Worm (Caenorhabditis elegans) whole organism, young adult: ENCODE data around the gene sri-36.
"Not testable (repeated sequence)": the region's sequence is repeated elsewhere in the genome, so short reads cannot be mapped to it uniquely, and the experiment has no call there.

Experiments used
- B0261.1 ChIP-seq: sonication (generic microtip); optimal IDR thresholded peaks from 2 replicates; lab custom pipeline; 2016; ENCODE audit warnings: mild to moderate bottlenecking, missing genetic modification characterization, moderate library complexity, missing compliant biosample characterization
- B0336.3 ChIP-seq: fragments of 200-800 bp; sonication (Bioruptor generic); IDR thresholded peaks from 2 replicates; pipeline ENCODE4 v1.3.6; 2022; ENCODE audit warnings: missing genetic modification characterization, missing compliant biosample characterization
- F23B12.7 ChIP-seq: sonication (generic microtip); optimal IDR thresholded peaks from 2 replicates; lab custom pipeline; 2017; ENCODE audit warnings: missing genetic modification characterization, mild to moderate bottlenecking, missing compliant biosample characterization, antibody characterized with exemption, moderate library complexity; ENCODE audit not compliant: insufficient read depth
- F57A8.1 ChIP-seq: fragments of 200-800 bp; sonication (Bioruptor generic); optimal IDR thresholded peaks from 2 replicates; lab custom pipeline; 2018; ENCODE audit warnings: mild to moderate bottlenecking, missing genetic modification characterization, moderate library complexity, missing compliant biosample characterization
- F57C9.4 ChIP-seq: sonication (generic microtip); optimal IDR thresholded peaks from 2 replicates; lab custom pipeline; 2017; ENCODE audit warnings: mild to moderate bottlenecking, missing genetic modification characterization, missing compliant biosample characterization
- Y53G8AR.9 ChIP-seq: fragments of 200-800 bp; sonication (Bioruptor generic); conservative IDR thresholded peaks from 2 replicates; pipeline ENCODE4 v1.3.6; 2022; ENCODE audit warnings: missing genetic modification reagents, missing genetic modification characterization, missing compliant biosample characterization
- Y79H2A.3 ChIP-seq: fragments of 200-800 bp; sonication (Bioruptor generic); conservative IDR thresholded peaks from 2 replicates; pipeline ENCODE4 v1.3.6; 2022; ENCODE audit warnings: missing genetic modification reagents, missing genetic modification characterization, missing compliant biosample characterization
- ZK185.1 ChIP-seq: sonication (generic microtip); optimal IDR thresholded peaks from 2 replicates; lab custom pipeline; 2016; ENCODE audit warnings: mild to moderate bottlenecking, missing genetic modification characterization, missing compliant biosample characterization; ENCODE audit not compliant: poor library complexity, severe bottlenecking
- atf-7 ChIP-seq: sonication (generic microtip); optimal IDR thresholded peaks from 2 replicates; lab custom pipeline; 2017; ENCODE audit warnings: mild to moderate bottlenecking, missing genetic modification characterization, missing compliant biosample characterization
- attf-3 ChIP-seq: fragments of 200-800 bp; sonication (Bioruptor generic); conservative IDR thresholded peaks from 2 replicates; pipeline ENCODE4 v1.3.6; 2022; ENCODE audit warnings: missing genetic modification reagents, missing genetic modification characterization, missing compliant biosample characterization
- attf-5 ChIP-seq: fragments of 200-800 bp; sonication (Bioruptor generic); optimal IDR thresholded peaks from 2 replicates; lab custom pipeline; 2018; ENCODE audit warnings: mild to moderate bottlenecking, missing genetic modification characterization, missing compliant biosample characterization
- bed-1 ChIP-seq: fragments of 200-800 bp; sonication (Bioruptor generic); IDR thresholded peaks from 2 replicates; pipeline ENCODE4 v1.3.6; 2022; ENCODE audit warnings: missing genetic modification reagents, missing genetic modification characterization, missing compliant biosample characterization
- cebp-1 ChIP-seq, 2 experiments: fragments of 200-800 bp in 1 of 2; sonication (Bioruptor generic) in 1 of 2; sonication (generic microtip) in 1 of 2; IDR thresholded peaks in 1 of 2; optimal IDR thresholded peaks in 1 of 2; 2 replicates each; pipeline versions ENCODE4 v1.3.6 to Lab custom; 2017 to 2022; ENCODE audit warnings: missing compliant biosample characterization in 2 of 2, missing genetic modification characterization in 2 of 2, mild to moderate bottlenecking in 1 of 2, missing genetic modification reagents in 1 of 2, moderate library complexity in 1 of 2
- die-1 ChIP-seq: sonication (generic microtip); optimal IDR thresholded peaks from 2 replicates; lab custom pipeline; 2016; ENCODE audit warnings: missing genotype, mild to moderate bottlenecking, missing genetic modification characterization, missing compliant biosample characterization
- dpff-1 ChIP-seq: sonication (generic microtip); optimal IDR thresholded peaks from 2 replicates; lab custom pipeline; 2017; ENCODE audit warnings: mild to moderate bottlenecking, missing genetic modification characterization, missing compliant biosample characterization
- hlh-12 ChIP-seq: sonication (generic microtip); optimal IDR thresholded peaks from 2 replicates; lab custom pipeline; 2016; ENCODE audit warnings: missing genetic modification characterization, missing compliant biosample characterization
- hmg-20 ChIP-seq: fragments of 200-800 bp; sonication (Bioruptor generic); IDR thresholded peaks from 2 replicates; pipeline ENCODE4 v1.3.6; 2022; ENCODE audit warnings: missing genetic modification reagents, missing genetic modification characterization, missing compliant biosample characterization
- let-607 ChIP-seq, 2 experiments: fragments of 200-800 bp in 1 of 2; sonication (Bioruptor generic) in 1 of 2; sonication (generic microtip) in 1 of 2; optimal IDR thresholded peaks; 2 replicates each; lab custom pipeline; 2016 to 2018; ENCODE audit warnings: mild to moderate bottlenecking in 2 of 2, missing compliant biosample characterization in 2 of 2, missing genetic modification characterization in 2 of 2, moderate library complexity in 2 of 2, missing genotype in 1 of 2
- lir-1 ChIP-seq: fragments of 200-800 bp; sonication (Bioruptor generic); conservative IDR thresholded peaks from 2 replicates; pipeline ENCODE4 v1.3.6; 2022; ENCODE audit warnings: missing genetic modification reagents, missing genetic modification characterization, missing compliant biosample characterization
- lsl-1 ChIP-seq: fragments of 200-800 bp; sonication (Bioruptor generic); optimal IDR thresholded peaks from 2 replicates; lab custom pipeline; 2018; ENCODE audit warnings: mild to moderate bottlenecking, missing genetic modification characterization, moderate library complexity, missing compliant biosample characterization
- nfya-2 ChIP-seq: fragments of 200-800 bp; sonication (Bioruptor generic); IDR thresholded peaks from 2 replicates; pipeline ENCODE4 v1.3.6; 2022; ENCODE audit warnings: missing genetic modification reagents, missing genetic modification characterization, missing compliant biosample characterization
- nhr-120 ChIP-seq: fragments of 200-800 bp; sonication (Bioruptor generic); IDR thresholded peaks from 2 replicates; pipeline ENCODE4 v1.3.6; 2022; ENCODE audit warnings: missing genetic modification characterization, missing compliant biosample characterization
- nhr-27 ChIP-seq: fragments of 200-800 bp; sonication (Bioruptor generic); optimal IDR thresholded peaks from 2 replicates; lab custom pipeline; 2018; ENCODE audit warnings: mild to moderate bottlenecking, missing genetic modification characterization, moderate library complexity, missing compliant biosample characterization
- nhr-80 ChIP-seq: sonication (generic microtip); optimal IDR thresholded peaks from 2 replicates; lab custom pipeline; 2016; ENCODE audit warnings: missing genetic modification characterization, missing compliant biosample characterization
- snpc-1.3 ChIP-seq: sonication (generic microtip); optimal IDR thresholded peaks from 2 replicates; lab custom pipeline; 2017; ENCODE audit warnings: missing genetic modification characterization, mild to moderate bottlenecking, missing compliant biosample characterization, antibody characterized with exemption, moderate library complexity, missing genotype, missing genetic modification reagents; ENCODE audit not compliant: insufficient read depth
- snpc-3.4 ChIP-seq: sonication (generic microtip); optimal IDR thresholded peaks from 2 replicates; lab custom pipeline; 2017; ENCODE audit warnings: missing genetic modification characterization, mild to moderate bottlenecking, missing compliant biosample characterization, antibody characterized with exemption, moderate library complexity, missing genotype, missing genetic modification reagents
- sptf-2 ChIP-seq: fragments of 200-800 bp; sonication (Bioruptor generic); optimal IDR thresholded peaks from 2 replicates; lab custom pipeline; 2018; ENCODE audit warnings: mild to moderate bottlenecking, missing genetic modification characterization, missing compliant biosample characterization
- tbp1 ChIP-seq: fragments of 200-800 bp; sonication (Bioruptor generic); optimal IDR thresholded peaks from 2 replicates; lab custom pipeline; 2018; ENCODE audit warnings: mild to moderate bottlenecking, missing genetic modification characterization, missing compliant biosample characterization
- unc-62 ChIP-seq: fragments of 150-350 bp; optimal IDR thresholded peaks from 2 replicates; lab custom pipeline; 2014; ENCODE audit warnings: missing biosample characterization, missing genetic modification reagents, missing genetic modification characterization
- ztf-22 ChIP-seq: fragments of 200-800 bp; sonication (Bioruptor generic); optimal IDR thresholded peaks from 2 replicates; lab custom pipeline; 2018; ENCODE audit warnings: mild to moderate bottlenecking, missing genetic modification characterization, moderate library complexity, missing compliant biosample characterization
- ztf-25 ChIP-seq: fragments of 200-800 bp; sonication (Bioruptor generic); IDR thresholded peaks from 2 replicates; pipeline ENCODE4 v1.3.6; 2022; ENCODE audit warnings: missing genetic modification reagents, missing genetic modification characterization, missing compliant biosample characterization

sri-36 gene

ce11 chrII:2600176-2600575, 14.8 kb upstream of the sri-36 start, which contains the start of gene F33H12.1:
TSS of gene F33H12.1 (plus strand) at chrII:2600476.
- not testable (repeated sequence) for TF ChIP-seq ztf-25 (GFP tag; lab: Robert Waterston, UW); attf-5 (GFP tag; lab: Kevin White, UChicago); lir-1 (GFP tag; lab: Robert Waterston, UW)

- peak; percentile 38; the same call in 1 of the 2 replicates for TF ChIP-seq cebp-1 (GFP tag; IDR thresholded peaks at IDR 0.05; lab: Robert Waterston, UW)
- TF ChIP-seq cebp-1 (tag; optimal IDR thresholded peaks at IDR 0.05; lab: Kevin White, UChicago): peak; percentile 83
- no peak for TF ChIP-seq F23B12.7 (tag; lab: Kevin White, UChicago)
- peak; percentile 94 for TF ChIP-seq atf-7 (tag; lab: Kevin White, UChicago)
- peak; percentile 62 for TF ChIP-seq nhr-80
These were observed 1.6 kb upstream of the sri-36 start, which contains the start of the genes F33H12.7 and sri-39 for ce11 chrII:2586861-2587554. TSS of gene F33H12.7 (minus strand) at chrII:2586911. TSS of gene sri-39 (plus strand) at chrII:2587504.

ce11 chrII:2583044-2583443, 2.3 kb downstream of the sri-36 start, which contains the start of gene sri-74:
TSS of gene sri-74 (minus strand) at chrII:2583144.
- TF ChIP-seq unc-62 (GFP tag; lab: Kevin White, UChicago): no peak
- no peak for TF ChIP-seq die-1 (tag; lab: Kevin White, UChicago)
- TF ChIP-seq tbp1 (GFP tag; lab: Kevin White, UChicago): no peak
- TF ChIP-seq nfya-2: no peak
- no peak for TF ChIP-seq hlh-12
- TF ChIP-seq dpff-1 (tag; lab: Kevin White, UChicago): no peak
- no peak for TF ChIP-seq let-607 (tag; optimal IDR thresholded peaks at IDR 0.05; lab: Kevin White, UChicago)
- TF ChIP-seq snpc-3.4: no peak
- TF ChIP-seq Y79H2A.3 (GFP tag; lab: Robert Waterston, UW): no peak
- no peak for TF ChIP-seq sptf-2 (GFP tag; lab: Kevin White, UChicago)
- TF ChIP-seq B0261.1 (tag; lab: Kevin White, UChicago): no peak
- TF ChIP-seq nhr-120 (GFP tag; lab: Robert Waterston, UW): no peak
- no peak for TF ChIP-seq nhr-27
- TF ChIP-seq bed-1 (GFP tag; lab: Robert Waterston, UW): no peak
- no peak for TF ChIP-seq Y53G8AR.9

ce11 chrII:2578216-2578615, 7.2 kb downstream of the sri-36 start:
- TF ChIP-seq Y53G8AR.9 (no peak), snpc-1.3 (no peak), hmg-20 (GFP tag; lab: Robert Waterston, UW) (no peak), nfya-2 (no peak), ZK185.1 (tag; lab: Kevin White, UChicago) (no peak), ztf-22 (GFP tag; lab: Kevin White, UChicago) (no peak), lsl-1 (GFP tag; lab: Kevin White, UChicago) (no peak), F57C9.4 (tag; lab: Kevin White, UChicago) (no peak), F57A8.1 (GFP tag; lab: Kevin White, UChicago) (no peak), B0336.3 (GFP tag; lab: Robert Waterston, UW) (no peak), hlh-12 (no peak), attf-3 (GFP tag; lab: Robert Waterston, UW) (no peak)
- TF ChIP-seq, all 124 proteins: peak for 0
